Fruit fly (Drosophila melanogaster): ENCODE results near the gene CG10747.
A peak's percentile ranks its signal among the peaks of the same experiment; 100 is the strongest.

- TF ChIP-seq Eip93F (GFP tag; optimal IDR thresholded peaks at IDR 0.05): no peak
- peak; percentile 23 for TF ChIP-seq topi (GFP tag; optimal IDR thresholded peaks at IDR 0.05)
- TF ChIP-seq CG3919 (GFP tag; optimal IDR thresholded peaks at IDR 0.05): peak; percentile 42
- peak; percentile 13 for TF ChIP-seq CG6792 (GFP tag; optimal IDR thresholded peaks at IDR 0.05)
- no peak for TF ChIP-seq Sox102F (GFP tag; optimal IDR thresholded peaks at IDR 0.05)
- peak; percentile 36 for TF ChIP-seq OdsH (GFP tag; optimal IDR thresholded peaks at IDR 0.05)
- TF ChIP-seq dsx (GFP tag; optimal IDR thresholded peaks at IDR 0.05; ENCODE audit: poor library complexity, severe bottlenecking): no peak
These were observed 6.0 kb upstream of the CG10747 start, which contains the start of the genes mRpS18B and Kua for dm6 chr2L:20097105-20097631.

Measured in whole organism, prepupa.